Worm (Caenorhabditis elegans): ENCODE results near the gene rps-21.
A peak's percentile ranks its signal among the peaks of the same experiment; 100 is the strongest.

- TF ChIP-seq flt-1 (GFP tag; IDR thresholded peaks at IDR 0.05) (0 out of 2 replicates have a peak, but pooled peaks have one; percentile 38), ref-1 (GFP tag; conservative IDR thresholded peaks at IDR 0.05) (no peak), T22C8.4 (GFP tag; IDR thresholded peaks at IDR 0.05) (no peak), klf-2 (GFP tag; conservative IDR thresholded peaks at IDR 0.05) (no peak)
Measured at ce11 chrIII:7158709-7159108, 30.7 kb downstream of the rps-21 start, which contains the start of gene nuo-4.
